Worm (Caenorhabditis elegans) whole organism, late embryonic: ENCODE measurements around the gene sea-1.

Experiments used
- C38D4.7 ChIP-seq: fragments of 200-800 bp; sonication (Bioruptor generic); optimal IDR thresholded peaks from 2 replicates; lab custom pipeline; 2018; ENCODE audit warnings: mild to moderate bottlenecking, missing genetic modification characterization, moderate library complexity, missing compliant biosample characterization
- K02D7.2 ChIP-seq: sonication (generic microtip); optimal IDR thresholded peaks from 2 replicates; lab custom pipeline; 2017; ENCODE audit warnings: mild to moderate bottlenecking, missing genetic modification characterization, missing compliant biosample characterization
- K09A11.1 ChIP-seq: sonication (generic microtip); optimal IDR thresholded peaks from 2 replicates; lab custom pipeline; 2017; ENCODE audit warnings: antibody characterized with exemption, mild to moderate bottlenecking, missing genetic modification characterization, missing compliant biosample characterization; ENCODE audit not compliant: insufficient read depth
- T23F11.4 ChIP-seq: fragments of 200-800 bp; sonication (Bioruptor generic); optimal IDR thresholded peaks from 2 replicates; lab custom pipeline; 2018; ENCODE audit warnings: mild to moderate bottlenecking, missing genetic modification characterization, missing compliant biosample characterization
- Y22D7AL.16 ChIP-seq: sonication (generic microtip); optimal IDR thresholded peaks from 2 replicates; lab custom pipeline; 2016; ENCODE audit warnings: missing genetic modification characterization, missing compliant biosample characterization
- ahr-1 ChIP-seq: sonication (generic microtip); optimal IDR thresholded peaks from 2 replicates; lab custom pipeline; 2016; ENCODE audit warnings: missing genetic modification characterization, missing compliant biosample characterization
- ceh-14 ChIP-seq: sonication (generic microtip); optimal IDR thresholded peaks from 2 replicates; lab custom pipeline; 2016; ENCODE audit warnings: missing genotype, missing genetic modification characterization, missing compliant biosample characterization
- ceh-18 ChIP-seq: sonication (generic microtip); optimal IDR thresholded peaks from 2 replicates; lab custom pipeline; 2016; ENCODE audit warnings: missing genetic modification characterization, missing compliant biosample characterization
- ceh-19 ChIP-seq: fragments of 200-800 bp; sonication (Bioruptor generic); optimal IDR thresholded peaks from 2 replicates; lab custom pipeline; 2018; ENCODE audit warnings: mild to moderate bottlenecking, missing genetic modification characterization, missing compliant biosample characterization
- ceh-2 ChIP-seq: sonication (generic microtip); optimal IDR thresholded peaks from 2 replicates; lab custom pipeline; 2016; ENCODE audit warnings: missing genotype, missing genetic modification characterization, missing compliant biosample characterization
- ceh-22 ChIP-seq: sonication (generic microtip); optimal IDR thresholded peaks from 2 replicates; lab custom pipeline; 2017; ENCODE audit warnings: missing biosample characterization, missing genetic modification characterization
- ceh-30 ChIP-seq: fragments of 150-350 bp; optimal IDR thresholded peaks from 2 replicates; lab custom pipeline; 2014; ENCODE audit warnings: missing biosample characterization, missing genetic modification characterization
- ceh-34 ChIP-seq: sonication (generic microtip); optimal IDR thresholded peaks from 2 replicates; lab custom pipeline; 2016; ENCODE audit warnings: mild to moderate bottlenecking, missing genetic modification characterization, missing compliant biosample characterization
- ceh-48 ChIP-seq: sonication (generic microtip); optimal IDR thresholded peaks from 2 replicates; lab custom pipeline; 2016; ENCODE audit warnings: missing genetic modification characterization, inconsistent platforms, missing compliant biosample characterization
- che-1 ChIP-seq: sonication (generic microtip); optimal IDR thresholded peaks from 2 replicates; lab custom pipeline; 2016; ENCODE audit warnings: mild to moderate bottlenecking, missing genetic modification characterization, missing compliant biosample characterization
- dve-1 ChIP-seq: sonication (generic microtip); optimal IDR thresholded peaks from 2 replicates; lab custom pipeline; 2017; ENCODE audit warnings: antibody characterized with exemption, mild to moderate bottlenecking, missing genetic modification characterization, missing compliant biosample characterization
- elt-2 ChIP-seq: sonication (generic microtip); optimal IDR thresholded peaks from 2 replicates; lab custom pipeline; 2016; ENCODE audit warnings: missing genetic modification reagents, missing genetic modification characterization, missing compliant biosample characterization
- elt-4 ChIP-seq: sonication (generic microtip); optimal IDR thresholded peaks from 2 replicates; lab custom pipeline; 2016; ENCODE audit warnings: missing genetic modification characterization, missing compliant biosample characterization
- ets-4 ChIP-seq: sonication (generic microtip); optimal IDR thresholded peaks from 2 replicates; lab custom pipeline; 2016; ENCODE audit warnings: missing genetic modification characterization, missing compliant biosample characterization
- fax-1 ChIP-seq: sonication (generic microtip); optimal IDR thresholded peaks from 2 replicates; lab custom pipeline; 2016; ENCODE audit warnings: missing genotype, missing genetic modification characterization, missing compliant biosample characterization
- fkh-10 ChIP-seq: fragments of 150-350 bp; optimal IDR thresholded peaks from 2 replicates; lab custom pipeline; 2014; ENCODE audit warnings: missing biosample characterization, missing genetic modification reagents, missing genetic modification characterization
- gmeb-2 ChIP-seq: sonication (generic microtip); optimal IDR thresholded peaks from 2 replicates; lab custom pipeline; 2016; ENCODE audit warnings: missing genetic modification characterization, inconsistent platforms, missing compliant biosample characterization
- hlh-30 ChIP-seq: sonication (generic microtip); optimal IDR thresholded peaks from 2 replicates; lab custom pipeline; 2017; ENCODE audit warnings: antibody characterized with exemption, missing genetic modification characterization, missing compliant biosample characterization; ENCODE audit not compliant: insufficient read depth
- hlh-8 ChIP-seq: sonication (generic microtip); optimal IDR thresholded peaks from 2 replicates; lab custom pipeline; 2016; ENCODE audit warnings: missing genotype, missing genetic modification characterization, missing compliant biosample characterization
- lin-11 ChIP-seq: fragments of 200-800 bp; sonication (Bioruptor generic); optimal IDR thresholded peaks from 2 replicates; lab custom pipeline; 2018; ENCODE audit warnings: mild to moderate bottlenecking, missing genetic modification characterization, missing compliant biosample characterization
- mec-3 ChIP-seq: sonication (generic microtip); optimal IDR thresholded peaks from 2 replicates; lab custom pipeline; 2016; ENCODE audit warnings: borderline replicate concordance, missing genetic modification characterization, missing compliant biosample characterization
- nfya-1 ChIP-seq: sonication (generic microtip); optimal IDR thresholded peaks from 2 replicates; lab custom pipeline; 2017; ENCODE audit warnings: missing genetic modification characterization, mild to moderate bottlenecking, missing compliant biosample characterization, antibody characterized with exemption, moderate library complexity
- nhr-232 ChIP-seq: sonication (generic microtip); optimal IDR thresholded peaks from 2 replicates; lab custom pipeline; 2016; ENCODE audit warnings: missing genetic modification characterization, missing compliant biosample characterization
- pax-1 ChIP-seq: fragments of 150-350 bp; optimal IDR thresholded peaks from 2 replicates; lab custom pipeline; 2014; ENCODE audit warnings: missing biosample characterization, missing genetic modification characterization
- pha-4 ChIP-seq: fragments of 150-350 bp; optimal IDR thresholded peaks from 2 replicates; lab custom pipeline; 2018; ENCODE audit warnings: missing biosample characterization, missing genetic modification reagents, missing genetic modification characterization
- pqm-1 ChIP-seq: sonication (generic microtip); optimal IDR thresholded peaks from 2 replicates; lab custom pipeline; 2016; ENCODE audit warnings: missing genetic modification characterization, missing compliant biosample characterization
- pros-1 ChIP-seq: fragments of 150-350 bp; optimal IDR thresholded peaks from 2 replicates; lab custom pipeline; 2014; ENCODE audit warnings: missing biosample characterization, missing genetic modification reagents, missing genetic modification characterization
- ref-2 ChIP-seq: sonication (generic microtip); optimal IDR thresholded peaks from 2 replicates; lab custom pipeline; 2016; ENCODE audit warnings: missing genetic modification characterization, missing compliant biosample characterization
- rnt-1 ChIP-seq: sonication (generic microtip); optimal IDR thresholded peaks from 2 replicates; lab custom pipeline; 2016; ENCODE audit warnings: missing genetic modification characterization, missing compliant biosample characterization
- sox-2 ChIP-seq: fragments of 200-800 bp; sonication (Bioruptor generic); IDR thresholded peaks from 2 replicates; pipeline ENCODE4 v1.3.6; 2022; ENCODE audit warnings: missing genetic modification reagents, missing genetic modification characterization, missing compliant biosample characterization
- sox-4 ChIP-seq: sonication (generic microtip); optimal IDR thresholded peaks from 2 replicates; lab custom pipeline; 2017; ENCODE audit warnings: mild to moderate bottlenecking, missing genetic modification characterization, inconsistent platforms, missing compliant biosample characterization
- syd-9 ChIP-seq: sonication (generic microtip); optimal IDR thresholded peaks from 2 replicates; lab custom pipeline; 2016; ENCODE audit warnings: mild to moderate bottlenecking, missing genetic modification characterization, moderate library complexity, missing compliant biosample characterization
- unc-42 ChIP-seq: sonication (generic microtip); optimal IDR thresholded peaks from 2 replicates; lab custom pipeline; 2016; ENCODE audit warnings: missing genotype, missing genetic modification characterization, missing compliant biosample characterization
- ztf-16 ChIP-seq: sonication (generic microtip); optimal IDR thresholded peaks from 2 replicates; lab custom pipeline; 2017; ENCODE audit warnings: missing genetic modification characterization, missing compliant biosample characterization

The sea-1 gene

ce11 chrII:3659776-3660175 is 13.6 kb downstream of the sea-1 start, which contains the start of gene F19B10.4:
F19B10.4 (plus strand) TSS chrII:3660076.
- TF ChIP-seq rnt-1 (tag; lab: Kevin White, UChicago) (no peak), ceh-48 (no peak), che-1 (no peak), ztf-16 (tag; lab: Kevin White, UChicago) (no peak), pax-1 (tag; lab: Kevin White, UChicago) (no peak), ceh-22 (no peak), T23F11.4 (no peak), C38D4.7 (no peak), pha-4 (tag; lab: Kevin White, UChicago) (no peak), mec-3 (tag; lab: Kevin White, UChicago) (no peak), gmeb-2 (tag; lab: Kevin White, UChicago) (no peak), nfya-1 (tag; lab: Kevin White, UChicago) (no peak)

- TF ChIP-seq C38D4.7, result no peak
- TF ChIP-seq nhr-232 (tag; lab: Kevin White, UChicago), result no peak
- TF ChIP-seq elt-2 (tag; lab: Kevin White, UChicago), result no peak
- no peak for TF ChIP-seq lin-11 (tag; lab: Kevin White, UChicago)
- no peak for TF ChIP-seq ceh-30 (tag; lab: Kevin White, UChicago)
- no peak for TF ChIP-seq gmeb-2 (tag; lab: Kevin White, UChicago)
- no peak for TF ChIP-seq ceh-48
- no peak for TF ChIP-seq ceh-18 (tag; lab: Kevin White, UChicago)
- no peak for TF ChIP-seq ceh-19 (GFP tag; lab: Kevin White, UChicago)
- TF ChIP-seq fkh-10 (GFP tag; lab: Kevin White, UChicago), result no peak
- no peak for TF ChIP-seq ceh-14 (tag; lab: Kevin White, UChicago)
- TF ChIP-seq dve-1 (tag; lab: Kevin White, UChicago), result no peak
- TF ChIP-seq K09A11.1 (tag; lab: Kevin White, UChicago), result no peak
- TF ChIP-seq mec-3 (tag; lab: Kevin White, UChicago), result no peak
- no peak for TF ChIP-seq ref-2 (tag; lab: Kevin White, UChicago)
- no peak for TF ChIP-seq ztf-16 (tag; lab: Kevin White, UChicago)
- no peak for TF ChIP-seq hlh-8
These were observed 18.0 kb downstream of the sea-1 start, which contains the start of gene F19B10.5 for ce11 chrII:3655378-3655777. F19B10.5 (plus strand) TSS chrII:3655678.

ce11 chrII:3647111-3647510 is 26.3 kb downstream of the sea-1 start, which contains the start of gene fbxb-33:
fbxb-33 (plus strand) TSS chrII:3647411.
- no peak for TF ChIP-seq ztf-16 (tag; lab: Kevin White, UChicago)
- no peak for TF ChIP-seq che-1
- no peak for TF ChIP-seq ceh-19 (GFP tag; lab: Kevin White, UChicago)
- TF ChIP-seq sox-4 (tag; lab: Kevin White, UChicago), result no peak
- no peak for TF ChIP-seq K02D7.2
- no peak for TF ChIP-seq ets-4 (tag; lab: Kevin White, UChicago)
- no peak for TF ChIP-seq ceh-48
- TF ChIP-seq ceh-18 (tag; lab: Kevin White, UChicago), result no peak
- TF ChIP-seq ceh-22, result no peak
- TF ChIP-seq nhr-232 (tag; lab: Kevin White, UChicago), result no peak
- no peak for TF ChIP-seq Y22D7AL.16
- no peak for TF ChIP-seq unc-42 (tag; lab: Kevin White, UChicago)
- no peak for TF ChIP-seq fkh-10 (GFP tag; lab: Kevin White, UChicago)
- no peak for TF ChIP-seq ceh-34 (tag; lab: Kevin White, UChicago)
- no peak for TF ChIP-seq fax-1 (tag; lab: Kevin White, UChicago)
- TF ChIP-seq pqm-1 (tag; lab: Kevin White, UChicago), result no peak
- no peak for TF ChIP-seq hlh-30 (tag; lab: Kevin White, UChicago)

ce11 chrII:3641197-3641596 is 32.2 kb downstream of the sea-1 start, which contains the start of gene M151.1:
M151.1 (plus strand) TSS chrII:3641497.
- no peak for TF ChIP-seq rnt-1 (tag; lab: Kevin White, UChicago)
- no peak for TF ChIP-seq Y22D7AL.16
- no peak for TF ChIP-seq ahr-1 (tag; lab: Kevin White, UChicago)
- no peak for TF ChIP-seq K09A11.1 (tag; lab: Kevin White, UChicago)
- no peak for TF ChIP-seq elt-2 (tag; lab: Kevin White, UChicago)
- no peak for TF ChIP-seq elt-4 (tag; lab: Kevin White, UChicago)
- no peak for TF ChIP-seq ceh-2
- no peak for TF ChIP-seq T23F11.4
- no peak for TF ChIP-seq sox-2 (GFP tag; lab: Robert Waterston, UW)
- TF ChIP-seq ceh-30 (tag; lab: Kevin White, UChicago), result no peak
- no peak for TF ChIP-seq pros-1 (tag; lab: Kevin White, UChicago)
- no peak for TF ChIP-seq fax-1 (tag; lab: Kevin White, UChicago)
- TF ChIP-seq mec-3 (tag; lab: Kevin White, UChicago), result no peak
- TF ChIP-seq gmeb-2 (tag; lab: Kevin White, UChicago), result no peak
- no peak for TF ChIP-seq syd-9 (tag; lab: Kevin White, UChicago)
- no peak for TF ChIP-seq ceh-22
- no peak for TF ChIP-seq pqm-1 (tag; lab: Kevin White, UChicago)
- TF ChIP-seq pax-1 (tag; lab: Kevin White, UChicago), result no peak
